Fruit fly (Drosophila melanogaster) S2 (cell line): ENCODE results near the gene VhaAC39-1.

ENCODE experiments used
- CG8478 ChIP-seq: fragments of >200 bp; optimal IDR thresholded peaks from 2 replicates; lab custom pipeline; 2018
- CTCF ChIP-seq, 2 experiments: fragments of >200 bp; optimal IDR thresholded peaks; 2 replicates each; lab custom pipeline; 2018

The VhaAC39-1 gene

DNA sequence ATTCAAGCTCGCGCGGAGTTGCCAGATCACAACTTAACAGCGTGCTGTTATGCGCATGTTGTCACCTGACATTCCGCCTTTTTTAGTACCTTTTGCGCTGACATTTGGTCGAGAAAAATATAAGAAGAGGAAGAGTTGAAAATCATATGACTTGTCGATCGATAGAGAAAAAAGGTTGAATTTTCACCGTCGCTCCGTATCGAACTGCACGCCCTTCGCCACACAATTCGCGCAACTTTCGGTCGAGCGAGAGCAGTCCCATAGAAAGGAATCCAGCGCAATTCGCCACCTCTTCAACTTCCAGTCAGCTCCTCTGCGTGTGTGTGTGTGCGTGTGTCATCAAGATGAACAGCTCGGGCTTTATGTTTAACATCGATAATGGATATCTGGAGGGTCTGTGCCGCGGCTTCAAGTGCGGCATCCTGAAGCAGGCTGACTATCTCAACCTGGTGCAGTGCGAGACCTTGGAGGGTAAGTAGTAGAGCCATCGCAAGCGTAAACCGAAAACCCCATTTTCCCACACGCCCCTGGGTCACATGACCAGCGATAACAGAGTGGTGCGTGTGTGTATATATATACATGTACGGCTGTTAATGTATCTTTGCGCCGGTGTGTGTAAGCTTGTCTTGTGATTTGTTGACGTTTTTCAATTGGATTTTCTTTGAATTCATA, at the start of gene VhaAC39-1:
VhaAC39-1 (plus strand) TSS at position 104 of the 672 bp plus-strand sequence.
- TF ChIP-seq CTCF (optimal IDR thresholded peaks at IDR 0.05; lab: Kevin White, UChicago) (peak in 1 of 2 experiments; percentile 19), CG8478 (lab: Kevin White, UChicago) (no peak)

dm6 chrX:3831761-3832160, 48.8 kb upstream of the VhaAC39-1 start:
- TF ChIP-seq CTCF (optimal IDR thresholded peaks at IDR 0.05; lab: Kevin White, UChicago) (no peak), CG8478 (lab: Kevin White, UChicago) (no peak)

DNA sequence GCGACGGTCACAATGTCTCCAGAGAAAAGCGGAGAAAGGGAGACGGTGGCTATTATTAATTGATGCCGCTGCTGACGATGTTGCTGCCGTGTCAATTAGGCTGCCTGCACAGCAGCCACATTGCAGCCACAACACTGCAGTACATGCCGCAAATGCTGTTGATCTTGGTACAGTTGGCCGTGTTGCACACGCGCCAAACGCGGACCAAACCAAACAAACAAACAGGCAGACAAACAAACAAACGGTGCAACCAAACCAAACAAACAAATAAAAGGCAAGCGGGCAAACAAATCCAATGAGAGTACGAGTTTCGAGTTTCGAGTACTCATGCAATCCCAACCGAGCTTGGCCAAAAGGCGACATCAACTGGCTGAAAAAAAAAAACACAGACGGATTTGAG, 48.3 kb upstream of the VhaAC39-1 start:
- TF ChIP-seq CTCF (optimal IDR thresholded peaks at IDR 0.05; lab: Kevin White, UChicago) (no peak), CG8478 (lab: Kevin White, UChicago) (no peak)

DNA sequence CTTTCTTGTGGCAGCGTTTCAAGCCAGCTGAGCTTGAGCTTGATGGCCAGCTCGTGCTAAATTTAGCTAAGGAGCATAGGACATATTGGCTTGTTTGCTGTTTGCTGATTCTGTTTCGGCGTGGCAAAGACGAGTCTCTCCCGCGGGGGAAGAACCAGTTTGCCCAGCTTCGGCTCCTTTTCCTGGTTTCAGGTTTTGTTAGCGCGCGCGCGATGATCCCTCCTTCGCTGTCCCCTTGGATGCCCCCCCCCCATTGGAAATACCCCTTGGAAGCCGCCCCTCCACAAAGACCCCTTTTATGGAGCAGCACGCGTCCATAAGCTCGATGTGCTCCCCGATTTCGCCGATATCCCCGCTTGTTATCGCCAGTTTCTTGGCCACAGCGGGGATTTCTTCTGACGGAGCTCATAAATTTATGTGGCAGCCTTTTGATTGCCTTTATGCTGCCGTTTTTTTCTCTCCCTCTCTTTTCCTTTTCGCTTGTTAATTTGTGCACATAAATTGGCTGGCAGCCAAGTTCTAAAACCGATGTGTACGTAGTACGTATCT, 47.4 kb upstream of the VhaAC39-1 start:
- no peak for TF ChIP-seq CTCF (optimal IDR thresholded peaks at IDR 0.05; lab: Kevin White, UChicago)
- TF ChIP-seq CG8478 (lab: Kevin White, UChicago), result no peak

DNA sequence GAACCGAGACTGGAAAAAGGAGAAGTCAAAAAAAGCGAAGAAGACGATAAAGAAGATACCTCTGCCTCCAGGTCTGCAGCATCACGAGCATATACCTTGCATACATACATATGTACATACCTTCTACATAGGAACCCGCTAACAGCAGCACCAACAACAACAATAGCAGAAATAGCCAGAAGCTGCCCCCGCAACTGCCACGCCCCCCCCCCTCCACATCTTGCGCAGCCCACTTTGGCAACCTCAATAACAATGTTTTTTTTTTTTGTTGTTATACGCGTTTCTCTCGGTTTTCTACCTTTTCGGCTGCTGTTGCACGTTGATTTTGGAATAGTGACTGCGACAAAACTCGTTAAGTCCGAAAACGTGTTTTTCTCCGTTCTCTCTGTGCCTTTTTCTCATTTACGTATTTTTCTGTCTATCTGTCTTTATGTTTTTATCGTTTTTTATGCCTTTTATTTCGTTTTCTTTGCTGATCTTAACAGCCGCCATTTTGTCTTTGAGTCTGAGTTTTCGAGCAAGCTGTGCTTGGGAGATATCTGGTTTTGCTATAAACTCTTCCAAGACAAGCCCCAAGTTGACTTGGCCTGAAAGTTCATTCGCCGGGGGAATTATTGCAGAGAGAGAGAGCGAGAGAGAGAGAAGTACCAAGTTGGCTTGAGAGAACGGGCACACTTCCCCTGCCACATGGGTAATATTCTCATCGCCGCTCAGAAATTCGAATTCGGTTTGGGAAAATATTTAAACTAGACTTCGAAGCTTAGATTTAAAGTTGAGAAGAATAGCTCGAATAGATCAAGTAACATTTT, 45.4 kb upstream of the VhaAC39-1 start:
- no peak for TF ChIP-seq CG8478 (lab: Kevin White, UChicago)
- no peak for TF ChIP-seq CTCF (optimal IDR thresholded peaks at IDR 0.05; lab: Kevin White, UChicago)

DNA sequence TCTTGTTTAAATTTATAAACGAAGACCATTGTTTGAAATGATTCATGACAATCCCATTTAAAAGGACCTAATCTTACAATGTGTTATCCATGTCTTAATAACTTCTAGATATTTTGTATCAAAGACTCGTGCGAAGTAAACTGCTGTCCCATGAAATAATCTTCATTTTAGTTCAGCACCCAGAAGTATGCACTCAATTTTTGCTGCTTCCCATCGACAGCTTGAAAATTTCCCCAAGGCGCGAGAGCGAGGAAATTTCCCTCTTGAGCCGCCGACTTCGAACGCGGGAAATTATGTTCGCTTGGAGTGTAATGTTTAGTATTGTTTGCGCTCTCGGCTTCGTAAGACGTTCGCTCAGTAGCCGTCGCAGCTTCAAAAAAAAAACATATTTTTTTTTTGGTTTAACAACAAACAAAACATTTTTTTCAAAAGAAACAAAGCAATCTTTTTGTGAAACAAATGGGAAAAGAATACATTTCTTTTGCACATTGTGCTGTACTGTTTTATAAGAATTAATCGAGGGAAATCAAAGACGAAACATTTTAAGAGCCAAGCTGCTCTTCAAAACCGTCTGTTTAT, 44.7 kb upstream of the VhaAC39-1 start:
- no peak for TF ChIP-seq CTCF (optimal IDR thresholded peaks at IDR 0.05; lab: Kevin White, UChicago)
- no peak for TF ChIP-seq CG8478 (lab: Kevin White, UChicago)

- TF ChIP-seq CTCF (optimal IDR thresholded peaks at IDR 0.05; lab: Kevin White, UChicago), result no peak
- TF ChIP-seq CG8478 (lab: Kevin White, UChicago), result no peak
Observed at dm6 chrX:3837628-3838027, 42.9 kb upstream of the VhaAC39-1 start.

- TF ChIP-seq CG8478 (lab: Kevin White, UChicago) (no peak), CTCF (optimal IDR thresholded peaks at IDR 0.05; lab: Kevin White, UChicago) (no peak)
Observed at dm6 chrX:3838648-3839047, 41.9 kb upstream of the VhaAC39-1 start.

dm6 chrX:3840962-3841361, 39.6 kb upstream of the VhaAC39-1 start:
- peak in 1 of 2 experiments; percentile 3 for TF ChIP-seq CTCF (optimal IDR thresholded peaks at IDR 0.05; lab: Kevin White, UChicago)
- TF ChIP-seq CG8478 (lab: Kevin White, UChicago), result no peak

dm6 chrX:3842898-3843297, 37.6 kb upstream of the VhaAC39-1 start:
- no peak for TF ChIP-seq CTCF (optimal IDR thresholded peaks at IDR 0.05; lab: Kevin White, UChicago)
- TF ChIP-seq CG8478 (lab: Kevin White, UChicago), result no peak

DNA sequence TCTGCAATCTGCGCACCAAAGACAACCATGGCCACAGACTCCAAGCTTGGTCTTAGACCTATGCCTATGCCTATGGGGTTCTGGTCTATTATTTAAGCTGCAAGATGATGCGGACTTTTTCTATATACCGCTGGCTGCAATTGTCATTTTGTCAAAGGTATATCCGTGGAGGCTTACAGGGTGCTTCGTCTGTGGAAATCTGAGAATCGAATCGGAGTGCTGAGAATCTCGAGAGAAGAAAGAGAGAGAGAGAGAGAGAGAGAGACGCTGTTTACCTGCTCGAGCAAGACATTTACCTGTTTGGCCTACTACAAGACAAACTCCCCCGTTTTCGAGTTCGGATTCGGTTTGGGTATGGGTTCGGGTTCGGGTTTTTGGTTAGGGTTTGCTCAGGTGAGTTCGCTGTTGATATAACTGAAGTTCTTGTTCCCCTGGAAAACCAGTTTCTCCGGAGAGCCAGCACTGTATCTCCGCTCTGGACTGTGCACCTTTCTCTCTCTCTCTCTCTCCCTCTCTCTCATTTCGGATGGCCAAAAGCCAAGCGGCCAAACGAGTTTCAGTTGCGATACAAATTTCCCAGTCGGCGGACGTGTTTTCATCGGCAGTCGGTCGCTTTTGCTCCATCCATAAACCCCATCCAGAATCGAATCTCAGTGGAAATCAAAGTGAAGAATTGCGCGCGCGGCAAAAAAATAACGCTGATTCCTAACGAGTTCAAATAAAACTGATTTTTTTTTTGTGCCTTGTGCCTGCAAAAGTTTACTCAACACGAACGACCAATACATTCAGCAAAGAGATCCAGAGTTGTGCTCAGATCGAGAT, 35.0 kb upstream of the VhaAC39-1 start:
- TF ChIP-seq CG8478 (lab: Kevin White, UChicago) (no peak), CTCF (optimal IDR thresholded peaks at IDR 0.05; lab: Kevin White, UChicago) (no peak)

- TF ChIP-seq CG8478 (lab: Kevin White, UChicago), result no peak
- no peak for TF ChIP-seq CTCF (optimal IDR thresholded peaks at IDR 0.05; lab: Kevin White, UChicago)
Observed at dm6 chrX:3846393-3846792, 34.2 kb upstream of the VhaAC39-1 start.

dm6 chrX:3849419-3850028, 31.0 kb upstream of the VhaAC39-1 start:
- no peak for TF ChIP-seq CTCF (optimal IDR thresholded peaks at IDR 0.05; lab: Kevin White, UChicago)
- no peak for TF ChIP-seq CG8478 (lab: Kevin White, UChicago)

DNA sequence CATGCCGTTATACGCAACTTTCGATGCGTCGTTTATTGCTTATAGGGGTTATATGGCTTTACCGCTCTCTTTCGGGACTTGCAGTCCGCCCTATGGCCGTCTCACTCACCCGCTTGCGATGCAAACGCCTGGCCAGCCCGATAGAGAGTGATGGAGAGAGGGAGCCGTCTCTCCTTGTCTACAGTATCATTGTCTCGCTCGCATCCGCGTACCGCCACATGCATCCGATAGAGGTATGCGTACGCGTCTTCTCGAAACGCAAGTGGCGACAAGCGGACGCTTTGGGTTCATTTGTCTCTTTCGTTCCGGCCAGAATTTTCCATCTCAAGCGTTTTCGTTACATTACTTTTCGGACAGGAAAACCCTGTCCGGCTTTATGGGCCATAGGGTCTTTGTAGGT, 19.4 kb upstream of the VhaAC39-1 start:
- TF ChIP-seq CTCF (optimal IDR thresholded peaks at IDR 0.05; lab: Kevin White, UChicago) (peak; percentile 44 to 57), CG8478 (lab: Kevin White, UChicago) (peak; percentile 84)
